Fruit fly (Drosophila melanogaster): ENCODE results near the gene CG31157.
A peak's percentile ranks its signal among the peaks of the same experiment; 100 is the strongest.

Gene CG31157

dm6 chr3R:13078263-13078662 lies 30.7 kb downstream of the CG31157 start:
- TF ChIP-seq svp (GFP tag) (peak; percentile 0), CG6792 (GFP tag; optimal IDR thresholded peaks at IDR 0.05) (no peak), acj6 (GFP tag; optimal IDR thresholded peaks at IDR 0.05) (no peak), Met (GFP tag; optimal IDR thresholded peaks at IDR 0.05) (no peak), CG6276 (GFP tag; optimal IDR thresholded peaks at IDR 0.05) (no peak), CG15336 (GFP tag; IDR thresholded peaks at IDR 0.05) (no peak), Hr39 (GFP tag; optimal IDR thresholded peaks at IDR 0.05) (peak; percentile 50), CG3032 (tag; optimal IDR thresholded peaks at IDR 0.05) (no peak), dsx (GFP tag; optimal IDR thresholded peaks at IDR 0.05; ENCODE audit: poor library complexity, severe bottlenecking) (no peak), vri (GFP tag; optimal IDR thresholded peaks at IDR 0.05) (no peak), Eip78C (GFP tag) (peak; percentile 61), Hr4 (GFP tag; optimal IDR thresholded peaks at IDR 0.05) (no peak), CG31627 (GFP tag; optimal IDR thresholded peaks at IDR 0.05) (peak; percentile 51), cyc (GFP tag; optimal IDR thresholded peaks at IDR 0.05) (peak; percentile 6), eg (GFP tag; IDR thresholded peaks at IDR 0.05) (no peak), CG11902 (GFP tag; optimal IDR thresholded peaks at IDR 0.05) (no peak), lz (GFP tag; optimal IDR thresholded peaks at IDR 0.05) (no peak), CG8632 (GFP tag; optimal IDR thresholded peaks at IDR 0.05) (no peak), CG10631 (GFP tag; optimal IDR thresholded peaks at IDR 0.05) (no peak), Gug (GFP tag; IDR thresholded peaks at IDR 0.05) (no peak), CG7368 (GFP tag; optimal IDR thresholded peaks at IDR 0.05) (no peak)

- TF ChIP-seq CG9139 (GFP tag; optimal IDR thresholded peaks at IDR 0.05) (no peak), CG6792 (GFP tag; optimal IDR thresholded peaks at IDR 0.05) (no peak), CG15336 (GFP tag; IDR thresholded peaks at IDR 0.05) (no peak), CG10669 (GFP tag; optimal IDR thresholded peaks at IDR 0.05) (no peak), Eip93F (GFP tag; optimal IDR thresholded peaks at IDR 0.05) (no peak)
Observed at dm6 chr3R:13082382-13082781, 34.9 kb downstream of the CG31157 start.

dm6 chr3R:13085924-13086323 lies 38.4 kb downstream of the CG31157 start, which contains the start of gene CG43063:
Gene CG43063, plus strand, starts transcription at chr3R:13086224.
- TF ChIP-seq CG11294 (GFP tag; IDR thresholded peaks at IDR 0.05) (no peak), CG9139 (GFP tag; optimal IDR thresholded peaks at IDR 0.05) (no peak), fkh (GFP tag; optimal IDR thresholded peaks at IDR 0.05) (no peak), fd85E (GFP tag; optimal IDR thresholded peaks at IDR 0.05) (no peak), esn (GFP tag; optimal IDR thresholded peaks at IDR 0.05) (no peak), CG10669 (GFP tag; optimal IDR thresholded peaks at IDR 0.05) (no peak), CG6792 (GFP tag; optimal IDR thresholded peaks at IDR 0.05) (no peak), CG32006 (GFP tag; optimal IDR thresholded peaks at IDR 0.05) (no peak), CG8319 (GFP tag; optimal IDR thresholded peaks at IDR 0.05) (no peak)

- peak; percentile 56 for TF ChIP-seq Eip78C (GFP tag)
- peak; percentile 44 for TF ChIP-seq fkh (GFP tag; optimal IDR thresholded peaks at IDR 0.05)
- TF ChIP-seq ss (GFP tag; optimal IDR thresholded peaks at IDR 0.05): no peak
- TF ChIP-seq Smox (GFP tag; optimal IDR thresholded peaks at IDR 0.05): no peak
- TF ChIP-seq CG1621 (tag; optimal IDR thresholded peaks at IDR 0.05): peak; percentile 30
- peak; percentile 11 for TF ChIP-seq dsx (GFP tag; optimal IDR thresholded peaks at IDR 0.05; ENCODE audit: poor library complexity, severe bottlenecking)
Observed at dm6 chr3R:13088395-13088794, 40.9 kb downstream of the CG31157 start, which contains the start of gene timeout. Gene timeout, plus strand, starts transcription at chr3R:13088651.

dm6 chr3R:13088942-13089341 lies 41.4 kb downstream of the CG31157 start, which contains the start of gene CG34308:
Gene CG34308, plus strand, starts transcription at chr3R:13089242.
- TF ChIP-seq Hr4 (GFP tag; optimal IDR thresholded peaks at IDR 0.05) (no peak), CG7368 (GFP tag; optimal IDR thresholded peaks at IDR 0.05) (no peak), CG32006 (GFP tag; optimal IDR thresholded peaks at IDR 0.05) (no peak), Gug (GFP tag; IDR thresholded peaks at IDR 0.05) (no peak), vri (GFP tag; optimal IDR thresholded peaks at IDR 0.05) (no peak), Eip78C (GFP tag) (no peak), Ets96B (tag; optimal IDR thresholded peaks at IDR 0.05) (no peak), Eip93F (GFP tag; optimal IDR thresholded peaks at IDR 0.05) (no peak), CG6854 (GFP tag; optimal IDR thresholded peaks at IDR 0.05) (no peak), spab (GFP tag; optimal IDR thresholded peaks at IDR 0.05) (no peak), esn (GFP tag; optimal IDR thresholded peaks at IDR 0.05) (no peak), pdm3 (GFP tag; optimal IDR thresholded peaks at IDR 0.05) (no peak), Lpt (GFP tag; optimal IDR thresholded peaks at IDR 0.05) (no peak), dsx (GFP tag; optimal IDR thresholded peaks at IDR 0.05; ENCODE audit: poor library complexity, severe bottlenecking) (no peak)

Measured in whole organism, prepupa.